Fruit fly (Drosophila melanogaster): ENCODE data around the gene Ubr3.
A peak's percentile ranks its signal among the peaks of the same experiment; 100 is the strongest.

Ubr3 gene

DNA sequence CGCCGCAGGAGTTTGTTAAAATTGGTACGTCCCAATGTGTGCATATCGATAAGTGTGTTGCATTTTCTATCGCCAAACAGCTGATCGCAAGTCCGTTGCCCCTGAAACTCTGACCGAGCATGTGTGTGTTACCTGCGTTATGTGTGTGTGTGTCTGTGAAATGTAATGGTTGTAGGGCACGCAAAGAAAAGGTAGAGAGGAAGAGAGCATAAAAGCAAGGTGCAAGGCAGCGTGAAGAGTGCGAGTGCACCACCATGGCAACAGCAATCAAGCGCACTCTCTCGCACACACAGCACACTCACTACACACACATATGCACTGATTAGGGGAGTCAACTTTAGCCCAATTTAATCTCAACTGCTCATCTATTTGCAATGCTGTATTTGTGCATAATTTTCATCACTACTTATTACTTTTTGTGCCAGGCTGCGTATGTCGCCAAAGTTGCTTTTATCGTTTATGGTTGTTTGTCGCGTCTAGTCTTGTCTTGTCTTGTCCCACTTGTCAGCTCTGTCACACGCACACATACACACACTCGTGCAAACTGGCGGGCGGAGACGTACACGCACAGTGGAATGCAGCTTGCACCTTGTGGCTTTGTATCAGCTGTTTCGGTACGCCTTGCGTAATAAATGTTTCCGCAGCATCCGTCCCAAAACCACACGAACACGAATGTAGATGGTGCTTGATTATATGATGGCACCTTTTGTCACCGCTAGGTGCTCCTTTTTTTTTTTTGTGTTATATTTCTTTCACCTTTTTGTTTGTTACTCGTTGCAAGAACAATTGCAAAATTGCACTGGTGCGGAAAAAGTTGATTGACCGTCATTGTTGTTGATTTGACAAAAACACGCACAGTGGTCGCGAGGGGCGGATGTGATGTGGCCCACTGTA is 2.1 kb downstream of the Ubr3 start:
- TF ChIP-seq MESR4 (GFP tag; optimal IDR thresholded peaks at IDR 0.05) (no peak), tx (GFP tag; optimal IDR thresholded peaks at IDR 0.05) (peak; percentile 76), HLHmδ (GFP tag; optimal IDR thresholded peaks at IDR 0.05) (peak; percentile 3), pho (GFP tag; optimal IDR thresholded peaks at IDR 0.05) (peak; percentile 64), CG4854 (GFP tag; optimal IDR thresholded peaks at IDR 0.05) (peak; percentile 49), CG4617 (GFP tag; optimal IDR thresholded peaks at IDR 0.05; ENCODE audit: borderline replicate concordance) (peak; percentile 45), Optix (GFP tag; IDR thresholded peaks at IDR 0.05) (peak; percentile 82), btn (GFP tag; optimal IDR thresholded peaks at IDR 0.05) (peak; percentile 59), tll (GFP tag; optimal IDR thresholded peaks at IDR 0.05) (peak; percentile 63 to 74), ham (GFP tag; IDR thresholded peaks at IDR 0.05) (no peak), phol (tag; optimal IDR thresholded peaks at IDR 0.05) (peak; percentile 92), ttk (GFP tag; IDR thresholded peaks at IDR 0.05) (peak; percentile 80), CG16779 (GFP tag; IDR thresholded peaks at IDR 0.05) (no peak), Sin3A (optimal IDR thresholded peaks at IDR 0.05) (no peak), Mad (GFP tag; optimal IDR thresholded peaks at IDR 0.05) (peak; percentile 46), rib (GFP tag; IDR thresholded peaks at IDR 0.05) (no peak), CG8944 (GFP tag; optimal IDR thresholded peaks at IDR 0.05) (peak; percentile 88), fu2 (GFP tag; optimal IDR thresholded peaks at IDR 0.05) (peak; percentile 40), shn (GFP tag; optimal IDR thresholded peaks at IDR 0.05) (peak; percentile 89), Mes4 (GFP tag; optimal IDR thresholded peaks at IDR 0.05) (peak; percentile 87), Camta (GFP tag; optimal IDR thresholded peaks at IDR 0.05) (peak; percentile 89), Doc2 (GFP tag; IDR thresholded peaks at IDR 0.05) (no peak), Dp (GFP tag; optimal IDR thresholded peaks at IDR 0.05) (no peak), lbe (GFP tag; optimal IDR thresholded peaks at IDR 0.05) (no peak), C15 (GFP tag; IDR thresholded peaks at IDR 0.05) (no peak; the same call in 2 of the 3 replicates), Side (GFP tag; optimal IDR thresholded peaks at IDR 0.05) (peak; percentile 82), Gug (GFP tag; IDR thresholded peaks at IDR 0.05) (peak; percentile 82), CG33213 (GFP tag; optimal IDR thresholded peaks at IDR 0.05) (peak; percentile 58), CG6175 (GFP tag; IDR thresholded peaks at IDR 0.05) (no peak), CG30403 (GFP tag; optimal IDR thresholded peaks at IDR 0.05) (peak; percentile 86), CG5953 (GFP tag; IDR thresholded peaks at IDR 0.05) (no peak), Dip3 (GFP tag; optimal IDR thresholded peaks at IDR 0.05) (peak; percentile 55), Kr (GFP tag; optimal IDR thresholded peaks at IDR 0.05) (no peak), CG10366 (GFP tag; IDR thresholded peaks at IDR 0.05) (peak; percentile 65; the same call in 1 of the 2 replicates), CG7786 (GFP tag; optimal IDR thresholded peaks at IDR 0.05) (peak; percentile 80), Nf-YB (GFP tag; optimal IDR thresholded peaks at IDR 0.05) (peak; percentile 67), gsb (GFP tag; IDR thresholded peaks at IDR 0.05) (no peak), CG12219 (GFP tag; optimal IDR thresholded peaks at IDR 0.05) (peak; percentile 67), fd96Cb (tag; optimal IDR thresholded peaks at IDR 0.05) (peak; percentile 86), Trl (optimal IDR thresholded peaks at IDR 0.05) (peak in 1 of 2 experiments; percentile 61), Trl (GFP tag; optimal IDR thresholded peaks at IDR 0.05) (peak; percentile 76), CG18476 (GFP tag; optimal IDR thresholded peaks at IDR 0.05) (peak; percentile 66), bab2 (GFP tag; optimal IDR thresholded peaks at IDR 0.05) (peak; percentile 79), CG10274 (GFP tag; optimal IDR thresholded peaks at IDR 0.05) (peak; percentile 66), jing (GFP tag; optimal IDR thresholded peaks at IDR 0.05) (peak; percentile 73), chn (GFP tag; optimal IDR thresholded peaks at IDR 0.05) (peak; percentile 82), CG14965 (GFP tag; optimal IDR thresholded peaks at IDR 0.05; ENCODE audit: borderline replicate concordance) (peak; percentile 23), CG4730 (GFP tag; IDR thresholded peaks at IDR 0.05) (peak; percentile 56), CG18619 (GFP tag; optimal IDR thresholded peaks at IDR 0.05) (peak; percentile 81), CG9817 (tag; optimal IDR thresholded peaks at IDR 0.05) (peak; percentile 53)

Measured in whole organism, embryonic.